Fruit fly (Drosophila melanogaster): Measurements from ENCODE around the gene CG7730.

The CG7730 gene

dm6 chr3L:17027310-17027709 is at the start of gene CG7730:
Gene CG7730, plus strand, starts transcription at chr3L:17027515.
- TF ChIP-seq CG8478 (optimal IDR thresholded peaks at IDR 0.05) (no peak), CTCF (optimal IDR thresholded peaks at IDR 0.05) (no peak)

- no peak for TF ChIP-seq CG8478 (optimal IDR thresholded peaks at IDR 0.05)
- no peak for TF ChIP-seq CTCF (optimal IDR thresholded peaks at IDR 0.05)
These were observed 48.9 kb upstream of the CG7730 start for dm6 chr3L:16978406-16978805.

- TF ChIP-seq CTCF (optimal IDR thresholded peaks at IDR 0.05), result no peak
These were observed 46.1 kb upstream of the CG7730 start for dm6 chr3L:16981114-16981648.

- no peak for TF ChIP-seq CTCF (optimal IDR thresholded peaks at IDR 0.05)
- no peak for TF ChIP-seq CG8478 (optimal IDR thresholded peaks at IDR 0.05)
These were observed 43.3 kb upstream of the CG7730 start for dm6 chr3L:16984042-16984441.

- TF ChIP-seq CTCF (optimal IDR thresholded peaks at IDR 0.05), result no peak
- TF ChIP-seq CG8478 (optimal IDR thresholded peaks at IDR 0.05), result no peak
These were observed 42.4 kb upstream of the CG7730 start for dm6 chr3L:16984813-16985387.

dm6 chr3L:16985578-16985977 is 41.7 kb upstream of the CG7730 start:
- TF ChIP-seq CTCF (optimal IDR thresholded peaks at IDR 0.05), result peak; percentile 19 to 23
- no peak for TF ChIP-seq CG8478 (optimal IDR thresholded peaks at IDR 0.05)

- TF ChIP-seq CTCF (optimal IDR thresholded peaks at IDR 0.05), result no peak
- TF ChIP-seq CG8478 (optimal IDR thresholded peaks at IDR 0.05), result no peak
These were observed 41.0 kb upstream of the CG7730 start for dm6 chr3L:16986062-16987013.

dm6 chr3L:16987347-16987746 is 40.0 kb upstream of the CG7730 start:
- TF ChIP-seq CG8478 (optimal IDR thresholded peaks at IDR 0.05) (no peak), CTCF (optimal IDR thresholded peaks at IDR 0.05) (no peak)

- TF ChIP-seq CTCF (optimal IDR thresholded peaks at IDR 0.05) (no peak), CG8478 (optimal IDR thresholded peaks at IDR 0.05) (no peak)
These were observed 38.8 kb upstream of the CG7730 start for dm6 chr3L:16988526-16988925.

dm6 chr3L:16989169-16989568 is 38.1 kb upstream of the CG7730 start:
- TF ChIP-seq CG8478 (optimal IDR thresholded peaks at IDR 0.05) (no peak), CTCF (optimal IDR thresholded peaks at IDR 0.05) (no peak)

dm6 chr3L:16994805-16995204 is 32.5 kb upstream of the CG7730 start:
- TF ChIP-seq CG8478 (optimal IDR thresholded peaks at IDR 0.05) (no peak), CTCF (optimal IDR thresholded peaks at IDR 0.05) (no peak)

- no peak for TF ChIP-seq CTCF (optimal IDR thresholded peaks at IDR 0.05)
- no peak for TF ChIP-seq CG8478 (optimal IDR thresholded peaks at IDR 0.05)
These were observed 27.0 kb upstream of the CG7730 start for dm6 chr3L:17000289-17000688.

- TF ChIP-seq CTCF (optimal IDR thresholded peaks at IDR 0.05) (no peak), CG8478 (optimal IDR thresholded peaks at IDR 0.05) (no peak)
These were observed 26.3 kb upstream of the CG7730 start for dm6 chr3L:17001055-17001454.

dm6 chr3L:17002140-17002849 is 25.0 kb upstream of the CG7730 start:
- TF ChIP-seq CG8478 (optimal IDR thresholded peaks at IDR 0.05) (no peak), CTCF (optimal IDR thresholded peaks at IDR 0.05) (no peak)

All from S2 (cell line).